Worm (Caenorhabditis elegans) whole organism, midembryonic: ENCODE results near the gene F41H10.5.
"Not testable (repeated sequence)": the region's sequence is repeated elsewhere in the genome, so short reads cannot be mapped to it uniquely, and the experiment has no call there.

Source experiments
- T22C8.4 ChIP-seq: fragments of 200-800 bp; sonication (Bioruptor generic); IDR thresholded peaks from 2 replicates; pipeline ENCODE4 v1.3.6; 2022; ENCODE audit warnings: missing genetic modification characterization, missing compliant biosample characterization
- cog-1 ChIP-seq: sonication (generic microtip); optimal IDR thresholded peaks from 2 replicates; lab custom pipeline; 2016; ENCODE audit warnings: missing genetic modification characterization, missing compliant biosample characterization
- flt-1 ChIP-seq: fragments of 200-800 bp; sonication (Bioruptor generic); IDR thresholded peaks from 2 replicates; pipeline ENCODE4 v1.3.6; 2022; ENCODE audit warnings: missing genetic modification characterization, missing compliant biosample characterization
- klf-2 ChIP-seq: fragments of 200-800 bp; sonication (Bioruptor generic); conservative IDR thresholded peaks from 2 replicates; pipeline ENCODE4 v1.3.6; 2022; ENCODE audit warnings: missing genetic modification reagents, missing genetic modification characterization, missing compliant biosample characterization
- med-1 ChIP-seq: sonication (generic microtip); optimal IDR thresholded peaks from 2 replicates; lab custom pipeline; 2017; ENCODE audit warnings: missing genetic modification characterization, mild to moderate bottlenecking, missing compliant biosample characterization, antibody characterized with exemption, missing genetic modification reagents; ENCODE audit not compliant: insufficient read depth
- ref-1 ChIP-seq: fragments of 200-800 bp; sonication (Bioruptor generic); conservative IDR thresholded peaks from 2 replicates; pipeline ENCODE4 v1.3.6; 2022; ENCODE audit warnings: missing genetic modification reagents, missing genetic modification characterization, missing compliant biosample characterization
- tab-1 ChIP-seq: fragments of 200-800 bp; sonication (Bioruptor generic); IDR thresholded peaks from 2 replicates; pipeline ENCODE4 v1.3.6; 2022; ENCODE audit warnings: missing genetic modification characterization, missing compliant biosample characterization
- ztf-23 ChIP-seq: fragments of 200-800 bp; sonication (Bioruptor generic); IDR thresholded peaks from 2 replicates; pipeline ENCODE4 v1.3.6; 2022; ENCODE audit warnings: missing genetic modification reagents, missing genetic modification characterization, missing compliant biosample characterization
- ztf-29 ChIP-seq: fragments of 200-800 bp; sonication (Bioruptor generic); IDR thresholded peaks from 2 replicates; pipeline ENCODE4 v1.3.6; 2022; ENCODE audit warnings: missing genetic modification reagents, missing genetic modification characterization, missing compliant biosample characterization

The F41H10.5 gene

ce11 chrIV:5344168-5344567 is 16.5 kb upstream of the F41H10.5 start:
- TF ChIP-seq tab-1 (GFP tag; lab: Robert Waterston, UW), result no peak
- no peak for TF ChIP-seq ztf-23 (GFP tag; lab: Robert Waterston, UW)
- TF ChIP-seq cog-1 (tag; lab: Kevin White, UChicago), result no peak
- no peak for TF ChIP-seq T22C8.4 (GFP tag; lab: Robert Waterston, UW)

- TF ChIP-seq med-1; tab-1 (GFP tag; lab: Robert Waterston, UW); cog-1 (tag; lab: Kevin White, UChicago): not testable (repeated sequence)
Measured at ce11 chrIV:5350480-5351193, 10.1 kb upstream of the F41H10.5 start, which contains the start of gene gba-4. TSS of gene gba-4 (minus strand) at chrIV:5350897.

ce11 chrIV:5353364-5353763 is 7.3 kb upstream of the F41H10.5 start, which contains the start of gene Y4C6B.7:
TSS of gene Y4C6B.7 (minus strand) at chrIV:5353464.
- no peak for TF ChIP-seq klf-2 (GFP tag; lab: Robert Waterston, UW)
- TF ChIP-seq tab-1 (GFP tag; lab: Robert Waterston, UW), result no peak
- TF ChIP-seq T22C8.4 (GFP tag; lab: Robert Waterston, UW), result no peak
- no peak for TF ChIP-seq ref-1 (GFP tag; lab: Robert Waterston, UW)
- TF ChIP-seq ztf-23 (GFP tag; lab: Robert Waterston, UW), result no peak
- no peak for TF ChIP-seq flt-1 (GFP tag; lab: Robert Waterston, UW)

- TF ChIP-seq klf-2 (GFP tag; lab: Robert Waterston, UW) (no peak), ztf-23 (GFP tag; lab: Robert Waterston, UW) (no peak), tab-1 (GFP tag; lab: Robert Waterston, UW) (no peak), ref-1 (GFP tag; lab: Robert Waterston, UW) (no peak), ztf-29 (no peak), med-1 (no peak), flt-1 (GFP tag; lab: Robert Waterston, UW) (no peak), T22C8.4 (GFP tag; lab: Robert Waterston, UW) (no peak), cog-1 (tag; lab: Kevin White, UChicago) (no peak)
Measured at ce11 chrIV:5354124-5354523, 6.6 kb upstream of the F41H10.5 start, which contains the start of gene Y4C6B.1. TSS of gene Y4C6B.1 (plus strand) at chrIV:5354488.

- no peak for TF ChIP-seq ztf-23 (GFP tag; lab: Robert Waterston, UW)
- no peak for TF ChIP-seq T22C8.4 (GFP tag; lab: Robert Waterston, UW)
- no peak for TF ChIP-seq ref-1 (GFP tag; lab: Robert Waterston, UW)
- TF ChIP-seq cog-1 (tag; lab: Kevin White, UChicago), result no peak
- no peak for TF ChIP-seq klf-2 (GFP tag; lab: Robert Waterston, UW)
- TF ChIP-seq tab-1 (GFP tag; lab: Robert Waterston, UW), result no peak
- TF ChIP-seq med-1, result no peak
Measured at ce11 chrIV:5354564-5354963, 6.1 kb upstream of the F41H10.5 start.

- TF ChIP-seq flt-1 (GFP tag; lab: Robert Waterston, UW) (no peak), ref-1 (GFP tag; lab: Robert Waterston, UW) (no peak), ztf-29 (no peak), ztf-23 (GFP tag; lab: Robert Waterston, UW) (no peak), cog-1 (tag; lab: Kevin White, UChicago) (no peak), tab-1 (GFP tag; lab: Robert Waterston, UW) (no peak), klf-2 (GFP tag; lab: Robert Waterston, UW) (no peak)
Measured at ce11 chrIV:5364135-5364609, 3.5 kb downstream of the F41H10.5 start, which contains the start of the genes hda-6 and F41H10.4. TSS of gene hda-6 (minus strand) at chrIV:5364306. TSS of gene F41H10.4 (plus strand) at chrIV:5364559.

- TF ChIP-seq med-1 (no peak), flt-1 (GFP tag; lab: Robert Waterston, UW) (no peak), ztf-23 (GFP tag; lab: Robert Waterston, UW) (no peak), ztf-29 (no peak), klf-2 (GFP tag; lab: Robert Waterston, UW) (no peak), tab-1 (GFP tag; lab: Robert Waterston, UW) (no peak)
Measured at ce11 chrIV:5366567-5366966, 5.9 kb downstream of the F41H10.5 start, which contains the start of gene sand-1. TSS of gene sand-1 (plus strand) at chrIV:5366867.

ce11 chrIV:5367899-5368298 is 7.2 kb downstream of the F41H10.5 start:
- no peak for TF ChIP-seq flt-1 (GFP tag; lab: Robert Waterston, UW)
- no peak for TF ChIP-seq med-1
- no peak for TF ChIP-seq tab-1 (GFP tag; lab: Robert Waterston, UW)
- TF ChIP-seq T22C8.4 (GFP tag; lab: Robert Waterston, UW), result no peak
- no peak for TF ChIP-seq ztf-23 (GFP tag; lab: Robert Waterston, UW)
- TF ChIP-seq cog-1 (tag; lab: Kevin White, UChicago), result no peak
- no peak for TF ChIP-seq klf-2 (GFP tag; lab: Robert Waterston, UW)
- no peak for TF ChIP-seq ref-1 (GFP tag; lab: Robert Waterston, UW)
- no peak for TF ChIP-seq ztf-29

- TF ChIP-seq T22C8.4 (GFP tag; lab: Robert Waterston, UW), result peak; percentile 68
- TF ChIP-seq tab-1 (GFP tag; lab: Robert Waterston, UW), result no peak
- TF ChIP-seq cog-1 (tag; lab: Kevin White, UChicago), result no peak
Measured at ce11 chrIV:5368860-5369259, 8.2 kb downstream of the F41H10.5 start.

- TF ChIP-seq ztf-29, result no peak
- TF ChIP-seq T22C8.4 (GFP tag; lab: Robert Waterston, UW), result no peak
- TF ChIP-seq ref-1 (GFP tag; lab: Robert Waterston, UW), result no peak
- no peak for TF ChIP-seq ztf-23 (GFP tag; lab: Robert Waterston, UW)
- no peak for TF ChIP-seq flt-1 (GFP tag; lab: Robert Waterston, UW)
- no peak for TF ChIP-seq tab-1 (GFP tag; lab: Robert Waterston, UW)
- TF ChIP-seq med-1, result no peak
- TF ChIP-seq klf-2 (GFP tag; lab: Robert Waterston, UW), result no peak
- TF ChIP-seq cog-1 (tag; lab: Kevin White, UChicago), result no peak
Measured at ce11 chrIV:5369414-5369813, 8.7 kb downstream of the F41H10.5 start, which contains the start of gene F41H10.3. TSS of gene F41H10.3 (plus strand) at chrIV:5369801.
